Fruit fly (Drosophila melanogaster) whole organism, embryonic: Measurements from ENCODE around the gene CG15046.
A peak's percentile ranks its signal among the peaks of the same experiment; 100 is the strongest.

Source experiments
- Awh ChIP-seq: fragments of 200-800 bp; sonication (Bioruptor generic); IDR thresholded peaks from 2 replicates; pipeline ENCODE4, ENCODE4 v1.3.6; 2022; ENCODE audit warnings: missing biosample characterization, missing genetic modification characterization
- B-H2 ChIP-seq: fragments of 200-800 bp; sonication (Bioruptor generic); optimal IDR thresholded peaks from 2 replicates; lab custom pipeline; 2018; ENCODE audit warnings: missing biosample characterization, mild to moderate bottlenecking, missing genetic modification characterization
- Bgb ChIP-seq: fragments of 200-800 bp; sonication (Bioruptor generic); IDR thresholded peaks from 2 replicates; pipeline ENCODE4 v1.3.6; 2022; ENCODE audit warnings: missing biosample characterization, missing genetic modification characterization; ENCODE audit not compliant: partially characterized antibody
- CG10274 ChIP-seq: fragments of 200-800 bp; sonication (Bioruptor generic); optimal IDR thresholded peaks from 3 replicates; lab custom pipeline; 2017; ENCODE audit warnings: missing biosample characterization, mild to moderate bottlenecking, missing genetic modification characterization
- CG11504 ChIP-seq: fragments of 200-800 bp; sonication (Bioruptor generic); optimal IDR thresholded peaks from 3 replicates; lab custom pipeline; 2019; ENCODE audit warnings: missing biosample characterization, mild to moderate bottlenecking, missing genetic modification characterization, moderate library complexity
- CG13287 ChIP-seq: fragments of 200-800 bp; sonication (Bioruptor generic); IDR thresholded peaks from 2 replicates; pipeline ENCODE4 v1.3.6; 2022; ENCODE audit warnings: missing biosample characterization, missing genetic modification characterization; ENCODE audit not compliant: partially characterized antibody
- CG13775 ChIP-seq: fragments of 200-800 bp; sonication (Bioruptor generic); optimal IDR thresholded peaks from 3 replicates; lab custom pipeline; 2017; ENCODE audit warnings: missing biosample characterization, mild to moderate bottlenecking, missing genetic modification characterization
- CG15696 ChIP-seq: fragments of 200-800 bp; sonication (Bioruptor generic); optimal IDR thresholded peaks from 2 replicates; lab custom pipeline; 2019; ENCODE audit warnings: missing biosample characterization, mild to moderate bottlenecking, missing genetic modification characterization, moderate library complexity
- CG16863 ChIP-seq: fragments of 200-800 bp; sonication (Bioruptor generic); optimal IDR thresholded peaks from 3 replicates; lab custom pipeline; 2016; ENCODE audit warnings: missing biosample characterization, missing genetic modification characterization
- CG17385 ChIP-seq: fragments of 200-800 bp; sonication (Bioruptor generic); optimal IDR thresholded peaks from 3 replicates; lab custom pipeline; 2018; ENCODE audit warnings: missing biosample characterization, mild to moderate bottlenecking, missing genetic modification characterization
- CG1832 ChIP-seq: fragments of 200-800 bp; sonication (Bioruptor generic); optimal IDR thresholded peaks from 2 replicates; lab custom pipeline; 2017; ENCODE audit warnings: missing biosample characterization, mild to moderate bottlenecking, missing genetic modification characterization, inconsistent platforms
- CG6791 ChIP-seq: fragments of 200-800 bp; sonication (Bioruptor generic); IDR thresholded peaks from 3 replicates; pipeline ENCODE4 v1.3.6; 2022; ENCODE audit warnings: missing biosample characterization, missing genetic modification characterization; ENCODE audit not compliant: partially characterized antibody
- CG8388 ChIP-seq: fragments of 200-800 bp; sonication (Bioruptor generic); optimal IDR thresholded peaks from 2 replicates; lab custom pipeline; 2019; ENCODE audit warnings: missing biosample characterization, mild to moderate bottlenecking, missing genetic modification characterization, moderate library complexity
- CG8924 ChIP-seq: fragments of 200-800 bp; optimal IDR thresholded peaks from 3 replicates; lab custom pipeline; 2019; ENCODE audit warnings: missing biosample characterization, mild to moderate bottlenecking, missing genetic modification characterization, moderate library complexity
- Fer1 ChIP-seq: fragments of 200-800 bp; sonication (Bioruptor generic); optimal IDR thresholded peaks from 2 replicates; lab custom pipeline; 2017; ENCODE audit warnings: missing biosample characterization, mild to moderate bottlenecking, missing genetic modification characterization
- Fer3 ChIP-seq: fragments of 200-800 bp; sonication (Bioruptor generic); optimal IDR thresholded peaks from 2 replicates; lab custom pipeline; 2018; ENCODE audit warnings: missing biosample characterization, mild to moderate bottlenecking, missing genetic modification characterization, moderate library complexity
- HLH4C ChIP-seq: fragments of 200-800 bp; sonication (Bioruptor generic); IDR thresholded peaks from 3 replicates; pipeline ENCODE4 v1.3.6; 2022; ENCODE audit warnings: missing biosample characterization, missing genetic modification characterization; ENCODE audit not compliant: partially characterized antibody
- Lim3 ChIP-seq: fragments of 200-800 bp; sonication (Bioruptor generic); IDR thresholded peaks from 2 replicates; pipeline ENCODE4 v1.3.6; 2022; ENCODE audit warnings: missing biosample characterization, missing genetic modification characterization
- Med ChIP-seq: fragments of 200-800 bp; sonication (Bioruptor generic); peaks from one replicate; lab custom pipeline; 2016; ENCODE audit warnings: missing biosample characterization, missing genetic modification characterization, mild to moderate bottlenecking, inconsistent platforms, moderate library complexity
- Meics ChIP-seq: fragments of 200-800 bp; sonication (Bioruptor generic); optimal IDR thresholded peaks from 2 replicates; lab custom pipeline; 2017; ENCODE audit warnings: missing biosample characterization, mild to moderate bottlenecking, missing genetic modification characterization
- Nf-YA ChIP-seq: fragments of 200-800 bp; sonication (Bioruptor generic); IDR thresholded peaks from 2 replicates; pipeline ENCODE4 v1.3.6; 2022; ENCODE audit warnings: missing biosample characterization, missing genetic modification characterization
- Nf-YB ChIP-seq: fragments of 200-800 bp; sonication (Bioruptor generic); optimal IDR thresholded peaks from 3 replicates; lab custom pipeline; 2019; ENCODE audit warnings: missing biosample characterization, mild to moderate bottlenecking, missing genetic modification characterization, moderate library complexity
- Ravus ChIP-seq: fragments of 200-800 bp; sonication (Bioruptor generic); IDR thresholded peaks from 2 replicates; pipeline ENCODE4 v1.3.6; 2022; ENCODE audit warnings: missing biosample characterization, missing genetic modification characterization
- Trl ChIP-seq, 3 experiments: fragments of >200 bp in 2 of 3; fragments of 200-800 bp in 1 of 3; sonication (Bioruptor generic) in 1 of 3; optimal IDR thresholded peaks; 2 replicates in 1 of 3; 3 replicates in 2 of 3; lab custom pipeline; 2016 to 2017; ENCODE audit warnings: missing biosample characterization in 1 of 3, missing genetic modification characterization in 1 of 3
- al ChIP-seq: fragments of 200-800 bp; sonication (Bioruptor generic); IDR thresholded peaks from 2 replicates; pipeline ENCODE4 v1.3.6; 2022; ENCODE audit warnings: missing biosample characterization, missing genetic modification characterization
- ase ChIP-seq: fragments of 200-800 bp; sonication (Bioruptor generic); IDR thresholded peaks from 3 replicates; pipeline ENCODE4 v1.3.6; 2022; ENCODE audit warnings: missing biosample characterization, missing genetic modification characterization
- bbx ChIP-seq: fragments of 200-800 bp; sonication (Bioruptor generic); IDR thresholded peaks from 2 replicates; pipeline ENCODE4 v1.3.6; 2022; ENCODE audit warnings: missing biosample characterization, missing genetic modification characterization; ENCODE audit not compliant: partially characterized antibody
- chinmo ChIP-seq: fragments of 200-800 bp; sonication (Bioruptor generic); IDR thresholded peaks from 4 replicates; pipeline ENCODE4 v1.3.6; 2022; ENCODE audit warnings: missing biosample characterization, missing genetic modification characterization; ENCODE audit not compliant: partially characterized antibody
- crp ChIP-seq, 2 experiments: fragments of 200-800 bp; sonication (Bioruptor generic); optimal IDR thresholded peaks; 2 replicates in 1 of 2; 3 replicates in 1 of 2; lab custom pipeline; 2017; ENCODE audit warnings: missing biosample characterization in 2 of 2, missing genetic modification characterization in 2 of 2, mild to moderate bottlenecking in 1 of 2, moderate library complexity in 1 of 2
- gce ChIP-seq: fragments of 200-800 bp; sonication (Bioruptor generic); IDR thresholded peaks from 3 replicates; pipeline ENCODE4 v1.3.6; 2022; ENCODE audit warnings: missing biosample characterization, missing genetic modification characterization
- gem ChIP-seq: fragments of 200-800 bp; sonication (Bioruptor generic); optimal IDR thresholded peaks from 2 replicates; lab custom pipeline; 2019; ENCODE audit warnings: missing biosample characterization, mild to moderate bottlenecking, missing genetic modification characterization, moderate library complexity
- ham ChIP-seq: fragments of 200-800 bp; sonication (Bioruptor generic); IDR thresholded peaks from 2 replicates; pipeline ENCODE4 v1.3.6; 2022; ENCODE audit warnings: missing biosample characterization, missing genetic modification characterization
- hbn ChIP-seq: fragments of 200-800 bp; sonication (Bioruptor generic); IDR thresholded peaks from 2 replicates; pipeline ENCODE4 v1.3.6; 2022; ENCODE audit warnings: missing biosample characterization, missing genetic modification characterization; ENCODE audit not compliant: partially characterized antibody
- inv ChIP-seq: fragments of 200-800 bp; sonication (Bioruptor generic); IDR thresholded peaks from 2 replicates; pipeline ENCODE4 v1.3.6; 2022; ENCODE audit warnings: missing biosample characterization, missing genetic modification characterization; ENCODE audit not compliant: partially characterized antibody
- kah ChIP-seq: fragments of 200-800 bp; sonication (Bioruptor generic); optimal IDR thresholded peaks from 2 replicates; lab custom pipeline; 2018; ENCODE audit warnings: missing biosample characterization, mild to moderate bottlenecking, missing genetic modification characterization
- lab ChIP-seq: fragments of 200-800 bp; sonication (Bioruptor generic); optimal IDR thresholded peaks from 3 replicates; lab custom pipeline; 2017; ENCODE audit warnings: missing biosample characterization, missing genetic modification characterization, mild to moderate bottlenecking, moderate library complexity, missing genetic modification reagents
- mirr ChIP-seq: fragments of 200-800 bp; sonication (Bioruptor generic); optimal IDR thresholded peaks from 3 replicates; lab custom pipeline; 2018; ENCODE audit warnings: missing biosample characterization, mild to moderate bottlenecking, missing genetic modification characterization
- nerfin-1 ChIP-seq: fragments of 200-800 bp; sonication (Bioruptor generic); optimal IDR thresholded peaks from 3 replicates; lab custom pipeline; 2019; ENCODE audit warnings: missing biosample characterization, mild to moderate bottlenecking, missing genetic modification characterization, moderate library complexity
- nerfin-2 ChIP-seq: fragments of 200-800 bp; sonication (Bioruptor generic); IDR thresholded peaks from 2 replicates; pipeline ENCODE4 v1.3.6; 2022; ENCODE audit warnings: missing biosample characterization, missing genetic modification characterization; ENCODE audit not compliant: partially characterized antibody
- pnt ChIP-seq: fragments of 200-800 bp; sonication (Bioruptor generic); optimal IDR thresholded peaks from 3 replicates; lab custom pipeline; 2016; ENCODE audit warnings: missing biosample characterization, missing genetic modification characterization
- schlank ChIP-seq: fragments of 200-800 bp; sonication (Bioruptor generic); optimal IDR thresholded peaks from 2 replicates; lab custom pipeline; 2018; ENCODE audit warnings: missing biosample characterization, mild to moderate bottlenecking, missing genetic modification characterization
- seq ChIP-seq: fragments of 200-800 bp; sonication (Bioruptor generic); IDR thresholded peaks from 2 replicates; pipeline ENCODE4 v1.3.6; 2022; ENCODE audit warnings: missing biosample characterization, missing genetic modification characterization
- stc ChIP-seq: fragments of 200-800 bp; sonication (Bioruptor generic); IDR thresholded peaks from 2 replicates; pipeline ENCODE4 v1.3.6; 2022; ENCODE audit warnings: missing biosample characterization, missing genetic modification characterization
- ttk ChIP-seq: fragments of 200-800 bp; sonication (Bioruptor generic); IDR thresholded peaks from 2 replicates; pipeline ENCODE4 v2.1.2; 2022; ENCODE audit warnings: missing biosample characterization, missing genetic modification characterization
- unc-4 ChIP-seq: fragments of 200-800 bp; sonication (Bioruptor generic); IDR thresholded peaks from 2 replicates; pipeline ENCODE4 v1.3.6; 2022; ENCODE audit warnings: missing biosample characterization, missing genetic modification characterization; ENCODE audit not compliant: partially characterized antibody
- vvl ChIP-seq: fragments of 200-800 bp; sonication (Bioruptor generic); IDR thresholded peaks from 2 replicates; pipeline ENCODE4 v1.3.6; 2022; ENCODE audit warnings: missing biosample characterization, missing genetic modification characterization
- yki ChIP-seq: fragments of >200 bp; optimal IDR thresholded peaks from 3 replicates; lab custom pipeline; 2018
- zf30C ChIP-seq: fragments of 200-800 bp; sonication (Bioruptor generic); optimal IDR thresholded peaks from 3 replicates; lab custom pipeline; 2018; ENCODE audit warnings: missing biosample characterization, mild to moderate bottlenecking, missing genetic modification characterization

CG15046 gene

dm6 chrX:18534393-18534792, 45.0 kb upstream of the CG15046 start:
- TF ChIP-seq nerfin-1 (peak; percentile 23), Awh (GFP tag; lab: Robert Waterston, UW) (no peak), Med (peak; percentile 76), Fer1 (GFP tag; lab: Kevin White, UChicago) (peak; percentile 37), seq (GFP tag; lab: Robert Waterston, UW) (peak; percentile 33; the same call in 1 of the 2 replicates), CG8388 (GFP tag; lab: Kevin White, UChicago) (no peak), Nf-YA (GFP tag; lab: Robert Waterston, UW) (peak; percentile 45; the same call in 1 of the 2 replicates), CG13775 (GFP tag; lab: Kevin White, UChicago) (no peak), CG10274 (GFP tag; lab: Kevin White, UChicago) (no peak), crp (GFP tag; optimal IDR thresholded peaks at IDR 0.05; lab: Kevin White, UChicago) (no peak), gem (peak; percentile 13), CG16863 (GFP tag; lab: Kevin White, UChicago) (no peak), Fer3 (no peak), Trl (optimal IDR thresholded peaks at IDR 0.05; lab: Kevin White, UChicago) (peak; percentile 80 to 91), Trl (GFP tag; optimal IDR thresholded peaks at IDR 0.05; lab: Kevin White, UChicago) (peak; percentile 7), unc-4 (0 out of 2 replicates have a peak, but pooled peaks have one; percentile 32), CG13287 (GFP tag; lab: Robert Waterston, UW) (peak; percentile 29; the same call in 1 of the 2 replicates), chinmo (GFP tag; lab: Robert Waterston, UW) (peak; percentile 76; the same call in 1 of the 4 replicates), Lim3 (GFP tag; lab: Robert Waterston, UW) (no peak), yki (peak; percentile 73), ham (no peak), CG15696 (tag; lab: Kevin White, UChicago) (no peak), nerfin-2 (GFP tag; lab: Robert Waterston, UW) (no peak), HLH4C (GFP tag; lab: Robert Waterston, UW) (peak; percentile 27; the same call in 1 of the 3 replicates), CG11504 (tag; lab: Kevin White, UChicago) (peak; percentile 25), Nf-YB (GFP tag; lab: Kevin White, UChicago) (peak; percentile 97), B-H2 (GFP tag; lab: Kevin White, UChicago) (no peak), CG1832 (GFP tag; lab: Kevin White, UChicago) (peak; percentile 45), Ravus (GFP tag; lab: Robert Waterston, UW) (no peak), Bgb (GFP tag; lab: Robert Waterston, UW) (peak; percentile 64), CG17385 (GFP tag; lab: Kevin White, UChicago) (peak; percentile 88), kah (peak; percentile 24), hbn (GFP tag; lab: Robert Waterston, UW) (peak; percentile 40; the same call in 1 of the 2 replicates), schlank (tag; lab: Kevin White, UChicago) (no peak), ase (no peak), Meics (GFP tag; lab: Kevin White, UChicago) (no peak), inv (GFP tag; lab: Robert Waterston, UW) (peak; percentile 14; the same call in 1 of the 2 replicates), lab (GFP tag; lab: Kevin White, UChicago) (peak; percentile 26), vvl (no peak; the same call in 1 of the 2 replicates), mirr (peak; percentile 1), CG6791 (0 out of 3 replicates have a peak, but pooled peaks have one; percentile 9), bbx (0 out of 2 replicates have a peak, but pooled peaks have one; percentile 20), CG8924 (tag; lab: Kevin White, UChicago) (no peak), ttk (peak; percentile 67; the same call in 1 of the 2 replicates), pnt (no peak), zf30C (GFP tag; lab: Kevin White, UChicago) (peak; percentile 2), al (no peak), gce (GFP tag; lab: Robert Waterston, UW) (0 out of 3 replicates have a peak, but pooled peaks have one; percentile 10), stc (GFP tag; lab: Robert Waterston, UW) (no peak)
